Worm (Caenorhabditis elegans) whole organism, late embryonic: ENCODE data around the gene srd-34.

Experiments used
- C08G9.2 ChIP-seq: sonication (generic microtip); optimal IDR thresholded peaks from 2 replicates; lab custom pipeline; 2016; ENCODE audit warnings: mild to moderate bottlenecking, missing genetic modification characterization, moderate library complexity, missing compliant biosample characterization
- C38D4.7 ChIP-seq: fragments of 200-800 bp; sonication (Bioruptor generic); optimal IDR thresholded peaks from 2 replicates; lab custom pipeline; 2018; ENCODE audit warnings: mild to moderate bottlenecking, missing genetic modification characterization, moderate library complexity, missing compliant biosample characterization
- K09A11.1 ChIP-seq: sonication (generic microtip); optimal IDR thresholded peaks from 2 replicates; lab custom pipeline; 2017; ENCODE audit warnings: antibody characterized with exemption, mild to moderate bottlenecking, missing genetic modification characterization, missing compliant biosample characterization; ENCODE audit not compliant: insufficient read depth
- Y22D7AL.16 ChIP-seq: sonication (generic microtip); optimal IDR thresholded peaks from 2 replicates; lab custom pipeline; 2016; ENCODE audit warnings: missing genetic modification characterization, missing compliant biosample characterization
- ahr-1 ChIP-seq: sonication (generic microtip); optimal IDR thresholded peaks from 2 replicates; lab custom pipeline; 2016; ENCODE audit warnings: missing genetic modification characterization, missing compliant biosample characterization
- ama-1 ChIP-seq: fragments of 150-350 bp; optimal IDR thresholded peaks from 2 replicates; lab custom pipeline; 2014
- ceh-14 ChIP-seq: sonication (generic microtip); optimal IDR thresholded peaks from 2 replicates; lab custom pipeline; 2016; ENCODE audit warnings: missing genotype, missing genetic modification characterization, missing compliant biosample characterization
- ceh-18 ChIP-seq: sonication (generic microtip); optimal IDR thresholded peaks from 2 replicates; lab custom pipeline; 2016; ENCODE audit warnings: missing genetic modification characterization, missing compliant biosample characterization
- ceh-22 ChIP-seq: sonication (generic microtip); optimal IDR thresholded peaks from 2 replicates; lab custom pipeline; 2017; ENCODE audit warnings: missing biosample characterization, missing genetic modification characterization
- ceh-24 ChIP-seq: sonication (generic microtip); optimal IDR thresholded peaks from 2 replicates; lab custom pipeline; 2016; ENCODE audit warnings: mild to moderate bottlenecking, missing genetic modification characterization, missing compliant biosample characterization
- ceh-31 ChIP-seq: sonication (generic microtip); optimal IDR thresholded peaks from 2 replicates; lab custom pipeline; 2016; ENCODE audit warnings: missing genetic modification characterization, missing compliant biosample characterization
- ceh-9 ChIP-seq: sonication (generic microtip); optimal IDR thresholded peaks from 2 replicates; lab custom pipeline; 2016; ENCODE audit warnings: mild to moderate bottlenecking, missing genetic modification characterization, inconsistent platforms, missing compliant biosample characterization
- elt-2 ChIP-seq: sonication (generic microtip); optimal IDR thresholded peaks from 2 replicates; lab custom pipeline; 2016; ENCODE audit warnings: missing genetic modification reagents, missing genetic modification characterization, missing compliant biosample characterization
- elt-4 ChIP-seq: sonication (generic microtip); optimal IDR thresholded peaks from 2 replicates; lab custom pipeline; 2016; ENCODE audit warnings: missing genetic modification characterization, missing compliant biosample characterization
- ets-4 ChIP-seq: sonication (generic microtip); optimal IDR thresholded peaks from 2 replicates; lab custom pipeline; 2016; ENCODE audit warnings: missing genetic modification characterization, missing compliant biosample characterization
- eyg-1 ChIP-seq: sonication (generic microtip); optimal IDR thresholded peaks from 2 replicates; lab custom pipeline; 2016; ENCODE audit warnings: missing genotype, missing genetic modification characterization, missing compliant biosample characterization
- fkh-10 ChIP-seq: fragments of 150-350 bp; optimal IDR thresholded peaks from 2 replicates; lab custom pipeline; 2014; ENCODE audit warnings: missing biosample characterization, missing genetic modification reagents, missing genetic modification characterization
- fkh-6 ChIP-seq: sonication (generic microtip); optimal IDR thresholded peaks from 2 replicates; lab custom pipeline; 2016; ENCODE audit warnings: missing genetic modification characterization, missing compliant biosample characterization
- hlh-13 ChIP-seq: fragments of 200-800 bp; sonication (Bioruptor generic); optimal IDR thresholded peaks from 2 replicates; lab custom pipeline; 2018; ENCODE audit warnings: mild to moderate bottlenecking, missing genetic modification characterization, missing compliant biosample characterization
- hlh-15 ChIP-seq: sonication (generic microtip); optimal IDR thresholded peaks from 2 replicates; lab custom pipeline; 2016; ENCODE audit warnings: missing genetic modification characterization, missing compliant biosample characterization
- hlh-30 ChIP-seq: sonication (generic microtip); optimal IDR thresholded peaks from 2 replicates; lab custom pipeline; 2017; ENCODE audit warnings: antibody characterized with exemption, missing genetic modification characterization, missing compliant biosample characterization; ENCODE audit not compliant: insufficient read depth
- lin-11 ChIP-seq: fragments of 200-800 bp; sonication (Bioruptor generic); optimal IDR thresholded peaks from 2 replicates; lab custom pipeline; 2018; ENCODE audit warnings: mild to moderate bottlenecking, missing genetic modification characterization, missing compliant biosample characterization
- mec-3 ChIP-seq: sonication (generic microtip); optimal IDR thresholded peaks from 2 replicates; lab custom pipeline; 2016; ENCODE audit warnings: borderline replicate concordance, missing genetic modification characterization, missing compliant biosample characterization
- npax-4 ChIP-seq: sonication (generic microtip); optimal IDR thresholded peaks from 2 replicates; lab custom pipeline; 2016; ENCODE audit warnings: missing genetic modification characterization, missing compliant biosample characterization
- pag-3 ChIP-seq: sonication (generic microtip); optimal IDR thresholded peaks from 2 replicates; lab custom pipeline; 2016; ENCODE audit warnings: missing compliant biosample characterization, missing genetic modification characterization, borderline replicate concordance
- pat-9 ChIP-seq: fragments of 200-800 bp; sonication (Bioruptor generic); optimal IDR thresholded peaks from 2 replicates; lab custom pipeline; 2018; ENCODE audit warnings: mild to moderate bottlenecking, missing genetic modification characterization, moderate library complexity, missing compliant biosample characterization
- pax-1 ChIP-seq: fragments of 150-350 bp; optimal IDR thresholded peaks from 2 replicates; lab custom pipeline; 2014; ENCODE audit warnings: missing biosample characterization, missing genetic modification characterization
- pha-2 ChIP-seq: sonication (generic microtip); optimal IDR thresholded peaks from 2 replicates; lab custom pipeline; 2017; ENCODE audit warnings: mild to moderate bottlenecking, missing genetic modification characterization, missing compliant biosample characterization
- pros-1 ChIP-seq: fragments of 150-350 bp; optimal IDR thresholded peaks from 2 replicates; lab custom pipeline; 2014; ENCODE audit warnings: missing biosample characterization, missing genetic modification reagents, missing genetic modification characterization
- ref-2 ChIP-seq: sonication (generic microtip); optimal IDR thresholded peaks from 2 replicates; lab custom pipeline; 2016; ENCODE audit warnings: missing genetic modification characterization, missing compliant biosample characterization
- rnt-1 ChIP-seq: sonication (generic microtip); optimal IDR thresholded peaks from 2 replicates; lab custom pipeline; 2016; ENCODE audit warnings: missing genetic modification characterization, missing compliant biosample characterization
- sdc-2 ChIP-seq: sonication (generic microtip); optimal IDR thresholded peaks from 2 replicates; lab custom pipeline; 2016; ENCODE audit warnings: missing genotype, missing genetic modification characterization, missing compliant biosample characterization
- sox-2 ChIP-seq: fragments of 200-800 bp; sonication (Bioruptor generic); IDR thresholded peaks from 2 replicates; pipeline ENCODE4 v1.3.6; 2022; ENCODE audit warnings: missing genetic modification reagents, missing genetic modification characterization, missing compliant biosample characterization
- sox-4 ChIP-seq: sonication (generic microtip); optimal IDR thresholded peaks from 2 replicates; lab custom pipeline; 2017; ENCODE audit warnings: mild to moderate bottlenecking, missing genetic modification characterization, inconsistent platforms, missing compliant biosample characterization
- tbx-2 ChIP-seq: sonication (generic microtip); optimal IDR thresholded peaks from 2 replicates; lab custom pipeline; 2016; ENCODE audit warnings: missing genetic modification characterization, missing compliant biosample characterization
- tbx-7 ChIP-seq: sonication (generic microtip); optimal IDR thresholded peaks from 2 replicates; lab custom pipeline; 2016; ENCODE audit warnings: missing genotype, missing genetic modification characterization, missing compliant biosample characterization
- ttx-3 ChIP-seq: sonication (generic microtip); optimal IDR thresholded peaks from 2 replicates; lab custom pipeline; 2016; ENCODE audit warnings: missing genetic modification reagents, missing genetic modification characterization, missing compliant biosample characterization
- unc-3 ChIP-seq, 2 experiments: fragments of 200-800 bp in 1 of 2; sonication (Bioruptor generic) in 1 of 2; sonication (generic microtip) in 1 of 2; conservative IDR thresholded peaks in 1 of 2; optimal IDR thresholded peaks in 1 of 2; 2 replicates each; pipeline versions ENCODE4 v1.3.6 to Lab custom; 2016 to 2022; ENCODE audit warnings: missing compliant biosample characterization in 2 of 2, missing genetic modification characterization in 2 of 2, missing genetic modification reagents in 1 of 2
- unc-42 ChIP-seq: sonication (generic microtip); optimal IDR thresholded peaks from 2 replicates; lab custom pipeline; 2016; ENCODE audit warnings: missing genotype, missing genetic modification characterization, missing compliant biosample characterization
- unc-86 ChIP-seq: sonication (generic microtip); optimal IDR thresholded peaks from 2 replicates; lab custom pipeline; 2016; ENCODE audit warnings: missing genetic modification characterization, missing compliant biosample characterization
- ztf-16 ChIP-seq: sonication (generic microtip); optimal IDR thresholded peaks from 2 replicates; lab custom pipeline; 2017; ENCODE audit warnings: missing genetic modification characterization, missing compliant biosample characterization

Gene srd-34

ce11 chrV:10548981-10549380, at the start of gene srd-34:
srd-34 (minus strand) TSS chrV:10549081.
- no peak for TF ChIP-seq hlh-15 (tag; lab: Kevin White, UChicago)
- TF ChIP-seq ceh-14 (tag; lab: Kevin White, UChicago) = no peak
- no peak for TF ChIP-seq C08G9.2
- TF ChIP-seq hlh-13 = no peak
- TF ChIP-seq Y22D7AL.16 (tag; lab: Kevin White, UChicago) = no peak
- TF ChIP-seq tbx-2 = no peak
- no peak for TF ChIP-seq npax-4 (tag; lab: Kevin White, UChicago)
- TF ChIP-seq rnt-1 (tag; lab: Kevin White, UChicago) = no peak
- TF ChIP-seq ceh-22 (tag; lab: Kevin White, UChicago) = no peak
- TF ChIP-seq fkh-10 (GFP tag; lab: Kevin White, UChicago) = no peak
- TF ChIP-seq eyg-1 = no peak
- no peak for TF ChIP-seq sox-2 (GFP tag; lab: Robert Waterston, UW)
- TF ChIP-seq C38D4.7 (GFP tag; lab: Kevin White, UChicago) = no peak
- no peak for TF ChIP-seq ztf-16 (tag; lab: Kevin White, UChicago)
- TF ChIP-seq elt-4 = no peak
- TF ChIP-seq ceh-9 (tag; lab: Kevin White, UChicago) = no peak
- TF ChIP-seq lin-11 = no peak
- no peak for TF ChIP-seq pax-1

ce11 chrV:10597234-10597633, 48.4 kb upstream of the srd-34 start, which contains the start of gene T21C9.13:
T21C9.13 (plus strand) TSS chrV:10597266.
- TF ChIP-seq unc-42 (tag; lab: Kevin White, UChicago) (no peak), ahr-1 (tag; lab: Kevin White, UChicago) (no peak), sdc-2 (tag; lab: Kevin White, UChicago) (no peak), elt-2 (no peak), ets-4 (tag; lab: Kevin White, UChicago) (no peak), pax-1 (no peak), pag-3 (tag; lab: Kevin White, UChicago) (no peak), pros-1 (tag; lab: Kevin White, UChicago) (no peak), tbx-7 (tag; lab: Kevin White, UChicago) (no peak), ceh-24 (tag; lab: Kevin White, UChicago) (no peak), ztf-16 (tag; lab: Kevin White, UChicago) (no peak), hlh-30 (tag; lab: Kevin White, UChicago) (no peak), mec-3 (tag; lab: Kevin White, UChicago) (no peak), sox-4 (tag; lab: Kevin White, UChicago) (no peak), ceh-31 (tag; lab: Kevin White, UChicago) (no peak), ceh-18 (no peak)
- TF ChIP-seq, all 69 proteins: peak for 0

- TF ChIP-seq fkh-6 (no peak), pat-9 (tag; lab: Kevin White, UChicago) (no peak)
Measured at ce11 chrV:10594810-10595209, 45.9 kb upstream of the srd-34 start, which contains the start of gene T21C9.11. T21C9.11 (minus strand) TSS chrV:10594910.

ce11 chrV:10592479-10592878, 43.6 kb upstream of the srd-34 start, which contains the start of gene T21C9.9:
T21C9.9 (minus strand) TSS chrV:10592579.
- no peak for TF ChIP-seq ceh-14 (tag; lab: Kevin White, UChicago)
- TF ChIP-seq pros-1 (tag; lab: Kevin White, UChicago) = no peak
- TF ChIP-seq unc-86 (tag; lab: Kevin White, UChicago) = no peak
- no peak for TF ChIP-seq K09A11.1
- TF ChIP-seq ref-2 (tag; lab: Kevin White, UChicago) = no peak
- no peak for TF ChIP-seq pha-2 (tag; lab: Kevin White, UChicago)
- no peak for TF ChIP-seq ttx-3 (tag; lab: Kevin White, UChicago)
- no peak for TF ChIP-seq ama-1 (lab: Kevin White, UChicago)
- no peak for TF ChIP-seq pax-1
- no peak for TF ChIP-seq unc-3 (GFP tag; conservative IDR thresholded peaks at IDR 0.05; lab: Robert Waterston, UW)
- TF ChIP-seq unc-3 (tag; optimal IDR thresholded peaks at IDR 0.05; lab: Kevin White, UChicago) = no peak
- TF ChIP-seq elt-4 = no peak
